Worm (Caenorhabditis elegans) whole organism, early embryonic: ENCODE measurements around the gene tsp-1.

Experiments used
- B0310.2 ChIP-seq: sonication (generic microtip); optimal IDR thresholded peaks from 2 replicates; lab custom pipeline; 2016; ENCODE audit warnings: mild to moderate bottlenecking, missing genetic modification characterization, missing compliant biosample characterization
- F13C5.2 ChIP-seq: sonication (generic microtip); optimal IDR thresholded peaks from 2 replicates; lab custom pipeline; 2017; ENCODE audit warnings: mild to moderate bottlenecking, missing genetic modification characterization, inconsistent platforms, missing compliant biosample characterization
- ama-1 ChIP-seq: fragments of 150-350 bp; optimal IDR thresholded peaks from 2 replicates; lab custom pipeline; 2014
- ceh-13 ChIP-seq: fragments of 200-800 bp; sonication (Bioruptor generic); optimal IDR thresholded peaks from 2 replicates; lab custom pipeline; 2018; ENCODE audit warnings: mild to moderate bottlenecking, missing genetic modification characterization, missing compliant biosample characterization
- ceh-36 ChIP-seq: sonication (generic microtip); optimal IDR thresholded peaks from 2 replicates; lab custom pipeline; 2016; ENCODE audit warnings: missing genetic modification characterization, inconsistent platforms, missing compliant biosample characterization
- ets-7 ChIP-seq: sonication (generic microtip); optimal IDR thresholded peaks from 2 replicates; lab custom pipeline; 2016; ENCODE audit warnings: missing genotype, missing genetic modification characterization, missing compliant biosample characterization
- flt-1 ChIP-seq: fragments of 200-800 bp; sonication (Bioruptor generic); IDR thresholded peaks from 2 replicates; pipeline ENCODE4 v1.3.6; 2022; ENCODE audit warnings: missing genetic modification characterization, missing compliant biosample characterization
- hmbx-1 ChIP-seq: sonication (generic microtip); optimal IDR thresholded peaks from 2 replicates; lab custom pipeline; 2016; ENCODE audit warnings: mild to moderate bottlenecking, missing genetic modification characterization, missing compliant biosample characterization
- hmg-4 ChIP-seq: fragments of 200-800 bp; sonication (Bioruptor generic); optimal IDR thresholded peaks from 2 replicates; lab custom pipeline; 2018; ENCODE audit warnings: mild to moderate bottlenecking, missing genetic modification characterization, missing compliant biosample characterization
- hnd-1 ChIP-seq: sonication (generic microtip); optimal IDR thresholded peaks from 2 replicates; lab custom pipeline; 2016; ENCODE audit warnings: missing genetic modification characterization, missing compliant biosample characterization
- pes-1 ChIP-seq: fragments of 200-800 bp; sonication (Bioruptor generic); IDR thresholded peaks from 2 replicates; pipeline ENCODE4 v1.3.6; 2022; ENCODE audit warnings: missing genetic modification reagents, missing genetic modification characterization, missing compliant biosample characterization
- scrt-1 ChIP-seq: fragments of 200-800 bp; sonication (Bioruptor generic); IDR thresholded peaks from 2 replicates; pipeline ENCODE4 v1.3.6; 2022; ENCODE audit warnings: missing genetic modification characterization, missing compliant biosample characterization
- sea-1 ChIP-seq: fragments of 200-800 bp; sonication (Bioruptor generic); conservative IDR thresholded peaks from 2 replicates; pipeline ENCODE4 v1.3.6; 2022; ENCODE audit warnings: missing genetic modification characterization, missing compliant biosample characterization

DNA sequence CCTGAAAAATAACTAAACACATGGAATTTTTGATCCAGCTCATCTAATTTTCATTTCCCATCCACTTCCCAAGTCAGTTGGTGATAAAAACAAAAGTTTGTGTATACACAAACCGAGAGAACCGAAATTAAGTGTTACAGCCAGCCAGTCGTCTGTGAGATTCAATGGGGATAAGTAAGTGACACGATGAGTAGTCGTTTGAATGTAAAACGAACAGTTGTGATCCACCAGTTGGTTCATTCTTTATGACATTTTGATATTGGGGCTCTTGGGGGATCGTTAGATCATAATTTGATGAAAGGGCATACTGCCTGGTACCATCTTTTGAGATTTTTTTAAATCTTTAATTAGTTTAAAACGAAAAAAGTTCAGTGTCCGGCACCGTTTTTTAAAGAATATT lies 47.6 kb upstream of the tsp-1 start:
- TF ChIP-seq hnd-1 (tag; lab: Kevin White, UChicago): no peak
- TF ChIP-seq ama-1 (lab: Kevin White, UChicago): no peak
- TF ChIP-seq B0310.2 (tag; lab: Kevin White, UChicago): no peak
- no peak for TF ChIP-seq ceh-36
- TF ChIP-seq hmg-4 (GFP tag; lab: Kevin White, UChicago): no peak
- no peak for TF ChIP-seq scrt-1 (GFP tag; lab: Robert Waterston, UW)
- no peak for TF ChIP-seq pes-1 (GFP tag; lab: Robert Waterston, UW)
- TF ChIP-seq ets-7 (tag; lab: Kevin White, UChicago): no peak
- TF ChIP-seq F13C5.2 (tag; lab: Kevin White, UChicago): no peak
- no peak for TF ChIP-seq flt-1
- no peak for TF ChIP-seq ceh-13 (GFP tag; lab: Kevin White, UChicago)
- no peak for TF ChIP-seq sea-1
- no peak for TF ChIP-seq hmbx-1 (tag; lab: Kevin White, UChicago)
